Fruit fly (Drosophila melanogaster): ENCODE measurements around the gene fbl.

DNA sequence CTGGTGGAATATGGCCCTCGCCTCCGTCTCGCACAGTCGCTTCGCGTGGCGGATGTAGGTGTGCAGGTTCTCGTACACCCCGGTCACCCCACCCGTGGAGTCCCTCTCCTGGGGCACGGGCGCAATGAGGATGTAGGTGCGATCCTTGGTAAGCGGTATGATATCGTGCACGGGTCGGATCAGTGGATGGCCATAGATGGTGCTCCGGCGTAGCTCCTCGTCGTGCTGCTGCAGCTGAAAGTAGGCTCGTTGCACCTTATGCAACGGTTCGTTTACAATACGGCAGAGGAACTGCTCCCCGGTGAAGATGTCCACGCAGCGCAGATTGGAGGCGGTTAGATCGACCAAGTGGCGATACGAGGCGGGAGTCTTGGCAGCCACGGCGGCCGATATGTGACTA, 16.3 kb downstream of the fbl start:
- no peak for TF ChIP-seq CG9948 (tag; optimal IDR thresholded peaks at IDR 0.05)
- no peak for TF ChIP-seq Ets98B (GFP tag; IDR thresholded peaks at IDR 0.05)
- TF ChIP-seq CG8301 (tag; optimal IDR thresholded peaks at IDR 0.05): no peak
- no peak for TF ChIP-seq CG32121 (GFP tag; IDR thresholded peaks at IDR 0.05)
- TF ChIP-seq EcR (GFP tag; optimal IDR thresholded peaks at IDR 0.05): no peak
- TF ChIP-seq fd96Ca (GFP tag; IDR thresholded peaks at IDR 0.05): no peak
- no peak for TF ChIP-seq CG8159 (tag; optimal IDR thresholded peaks at IDR 0.05)
- no peak for TF ChIP-seq gl (tag; optimal IDR thresholded peaks at IDR 0.05)
- TF ChIP-seq CG15710 (tag; optimal IDR thresholded peaks at IDR 0.05): no peak
- TF ChIP-seq CG34367 (tag; optimal IDR thresholded peaks at IDR 0.05): no peak

Measured in whole organism, pupa.